Worm (Caenorhabditis elegans) whole organism, L1 larva: ENCODE results near the gene F14D12.1.

Experiments
- hpl-2 ChIP-seq: fragments of 150-350 bp; optimal IDR thresholded peaks from 2 replicates; lab custom pipeline; 2014; ENCODE audit warnings: missing biosample characterization, missing genetic modification reagents, missing genetic modification characterization
- snpc-4 ChIP-seq: fragments of 150-350 bp; optimal IDR thresholded peaks from 2 replicates; lab custom pipeline; 2014; ENCODE audit warnings: missing biosample characterization, missing genetic modification characterization
- tbx-2 ChIP-seq: sonication (generic microtip); optimal IDR thresholded peaks from 2 replicates; lab custom pipeline; 2016; ENCODE audit warnings: missing genetic modification characterization, missing compliant biosample characterization

- no peak for TF ChIP-seq snpc-4
- TF ChIP-seq tbx-2 (tag; lab: Kevin White, UChicago): no peak
- TF ChIP-seq hpl-2 (GFP tag; lab: Kevin White, UChicago): no peak
These were observed 45.6 kb upstream of the F14D12.1 start, which contains the start of gene C38C5.1 for ce11 chrX:5557966-5558365.
